Fruit fly (Drosophila melanogaster): Measurements from ENCODE around the gene CG10357.

CG10357 gene

dm6 chr3L:3665288-3666210 lies 50.4 kb downstream of the CG10357 start:
- TF ChIP-seq D1 (tag; optimal IDR thresholded peaks at IDR 0.05) (no peak), CG15710 (tag; optimal IDR thresholded peaks at IDR 0.05) (no peak), CG34367 (tag; optimal IDR thresholded peaks at IDR 0.05) (no peak), CG12605 (GFP tag; IDR thresholded peaks at IDR 0.05) (no peak), CG32121 (GFP tag; IDR thresholded peaks at IDR 0.05) (no peak), Pif1B (GFP tag; optimal IDR thresholded peaks at IDR 0.05) (no peak), CG10348 (GFP tag; IDR thresholded peaks at IDR 0.05) (no peak), fd96Ca (GFP tag; IDR thresholded peaks at IDR 0.05) (no peak), CG13204 (GFP tag; optimal IDR thresholded peaks at IDR 0.05) (no peak), Pif1A (GFP tag; optimal IDR thresholded peaks at IDR 0.05) (no peak), CG8301 (tag; optimal IDR thresholded peaks at IDR 0.05) (no peak), Snoo (tag; optimal IDR thresholded peaks at IDR 0.05) (no peak), EcR (GFP tag; optimal IDR thresholded peaks at IDR 0.05) (no peak), rn (GFP tag; IDR thresholded peaks at IDR 0.05) (no peak)

All from whole organism, pupa.